Fruit fly (Drosophila melanogaster) whole organism, prepupa: ENCODE results near the gene Kdm5.

Experiments used
- CG16779 ChIP-seq: fragments of 200-800 bp; sonication (Bioruptor generic); optimal IDR thresholded peaks from 3 replicates; lab custom pipeline; 2017; ENCODE audit warnings: missing biosample characterization, mild to moderate bottlenecking, missing genetic modification characterization
- CG6854 ChIP-seq: fragments of 200-800 bp; sonication (Bioruptor generic); optimal IDR thresholded peaks from 2 replicates; lab custom pipeline; 2017; ENCODE audit warnings: missing biosample characterization, mild to moderate bottlenecking, missing genetic modification characterization

- TF ChIP-seq CG6854 (GFP tag; lab: Kevin White, UChicago) = no peak
- TF ChIP-seq CG16779 (tag; lab: Kevin White, UChicago) = peak; percentile 58
Observed at dm6 chr2L:5944305-5945282, 54.7 kb downstream of the Kdm5 start.
